Worm (Caenorhabditis elegans) whole organism, young adult: ENCODE data around the gene F45E4.6.

Source experiments
- F10E7.11 ChIP-seq: sonication (generic microtip); optimal IDR thresholded peaks from 2 replicates; lab custom pipeline; 2017; ENCODE audit warnings: mild to moderate bottlenecking, missing genetic modification characterization, moderate library complexity, missing compliant biosample characterization
- F23B12.7 ChIP-seq: sonication (generic microtip); optimal IDR thresholded peaks from 2 replicates; lab custom pipeline; 2017; ENCODE audit warnings: missing genetic modification characterization, mild to moderate bottlenecking, missing compliant biosample characterization, antibody characterized with exemption, moderate library complexity; ENCODE audit not compliant: insufficient read depth
- F49E8.2 ChIP-seq: sonication (generic microtip); optimal IDR thresholded peaks from 3 replicates; lab custom pipeline; 2017; ENCODE audit warnings: missing genetic modification characterization, mild to moderate bottlenecking, missing compliant biosample characterization, antibody characterized with exemption, moderate library complexity; ENCODE audit not compliant: insufficient read depth
- F55B11.4 ChIP-seq: sonication (generic microtip); optimal IDR thresholded peaks from 2 replicates; lab custom pipeline; 2016; ENCODE audit warnings: missing compliant biosample characterization, missing genetic modification characterization, borderline replicate concordance; ENCODE audit not compliant: insufficient read depth
- K11D2.4 ChIP-seq: fragments of 200-800 bp; sonication (Bioruptor generic); IDR thresholded peaks from 2 replicates; pipeline ENCODE4 v1.3.6; 2022; ENCODE audit warnings: missing genetic modification reagents, missing genetic modification characterization, missing compliant biosample characterization
- T26A5.8 ChIP-seq: sonication (generic microtip); optimal IDR thresholded peaks from 2 replicates; lab custom pipeline; 2016; ENCODE audit warnings: missing genetic modification characterization, missing compliant biosample characterization
- ZK185.1 ChIP-seq: sonication (generic microtip); optimal IDR thresholded peaks from 2 replicates; lab custom pipeline; 2016; ENCODE audit warnings: mild to moderate bottlenecking, missing genetic modification characterization, missing compliant biosample characterization; ENCODE audit not compliant: poor library complexity, severe bottlenecking
- atf-7 ChIP-seq: sonication (generic microtip); optimal IDR thresholded peaks from 2 replicates; lab custom pipeline; 2017; ENCODE audit warnings: mild to moderate bottlenecking, missing genetic modification characterization, missing compliant biosample characterization
- bed-2 ChIP-seq: fragments of 200-800 bp; sonication (Bioruptor generic); IDR thresholded peaks from 2 replicates; pipeline ENCODE4 v1.3.6; 2022; ENCODE audit warnings: missing genetic modification reagents, missing genetic modification characterization, missing compliant biosample characterization
- cebp-1 ChIP-seq, 2 experiments: fragments of 200-800 bp in 1 of 2; sonication (Bioruptor generic) in 1 of 2; sonication (generic microtip) in 1 of 2; IDR thresholded peaks in 1 of 2; optimal IDR thresholded peaks in 1 of 2; 2 replicates each; pipeline versions ENCODE4 v1.3.6 to Lab custom; 2017 to 2022; ENCODE audit warnings: missing compliant biosample characterization in 2 of 2, missing genetic modification characterization in 2 of 2, mild to moderate bottlenecking in 1 of 2, missing genetic modification reagents in 1 of 2, moderate library complexity in 1 of 2
- dpff-1 ChIP-seq: sonication (generic microtip); optimal IDR thresholded peaks from 2 replicates; lab custom pipeline; 2017; ENCODE audit warnings: mild to moderate bottlenecking, missing genetic modification characterization, missing compliant biosample characterization
- efl-1 ChIP-seq: fragments of 150-350 bp; optimal IDR thresholded peaks from 2 replicates; lab custom pipeline; 2014; ENCODE audit warnings: missing biosample characterization, missing genetic modification reagents, missing genetic modification characterization
- egrh-3 ChIP-seq: fragments of 200-800 bp; sonication (Bioruptor generic); IDR thresholded peaks from 2 replicates; pipeline ENCODE4 v1.3.6; 2022; ENCODE audit warnings: missing genetic modification reagents, missing genetic modification characterization, missing compliant biosample characterization
- ekl-4 ChIP-seq: fragments of 200-800 bp; sonication (Bioruptor generic); IDR thresholded peaks from 2 replicates; pipeline ENCODE4 v1.3.6; 2022; ENCODE audit warnings: missing genetic modification reagents, missing genetic modification characterization, missing compliant biosample characterization
- hmg-1.2 ChIP-seq: fragments of 200-800 bp; sonication (Bioruptor generic); IDR thresholded peaks from 2 replicates; pipeline ENCODE4 v1.3.6; 2022; ENCODE audit warnings: missing genetic modification reagents, missing genetic modification characterization, missing compliant biosample characterization
- lag-1 ChIP-seq: fragments of 200-800 bp; sonication (Bioruptor generic); IDR thresholded peaks from 2 replicates; pipeline ENCODE4 v1.3.6; 2022; ENCODE audit warnings: missing genetic modification reagents, missing genetic modification characterization, missing compliant biosample characterization
- let-526 ChIP-seq: fragments of 200-800 bp; sonication (Bioruptor generic); IDR thresholded peaks from 2 replicates; pipeline ENCODE4 v1.3.6; 2022; ENCODE audit warnings: missing genetic modification reagents, missing genetic modification characterization, missing compliant biosample characterization
- let-607 ChIP-seq, 2 experiments: fragments of 200-800 bp in 1 of 2; sonication (Bioruptor generic) in 1 of 2; sonication (generic microtip) in 1 of 2; optimal IDR thresholded peaks; 2 replicates each; lab custom pipeline; 2016 to 2018; ENCODE audit warnings: mild to moderate bottlenecking in 2 of 2, missing compliant biosample characterization in 2 of 2, missing genetic modification characterization in 2 of 2, moderate library complexity in 2 of 2, missing genotype in 1 of 2
- lin-35 ChIP-seq, 3 experiments: fragments of 150-350 bp in 2 of 3; sonication (generic microtip) in 1 of 3; optimal IDR thresholded peaks; 2 replicates each; lab custom pipeline; 2014 to 2018; ENCODE audit warnings: missing biosample characterization in 3 of 3, missing genetic modification characterization in 3 of 3, missing genetic modification reagents in 3 of 3
- madf-3 ChIP-seq: fragments of 200-800 bp; sonication (Bioruptor generic); IDR thresholded peaks from 2 replicates; pipeline ENCODE4 v1.3.6; 2022; ENCODE audit warnings: missing genetic modification reagents, missing genetic modification characterization, missing compliant biosample characterization
- madf-8 ChIP-seq: fragments of 200-800 bp; sonication (Bioruptor generic); conservative IDR thresholded peaks from 2 replicates; pipeline ENCODE4 v1.3.6; 2022; ENCODE audit warnings: missing genetic modification reagents, missing genetic modification characterization, missing compliant biosample characterization
- nhr-179 ChIP-seq: sonication (generic microtip); optimal IDR thresholded peaks from 2 replicates; lab custom pipeline; 2016; ENCODE audit warnings: mild to moderate bottlenecking, missing genetic modification characterization, missing compliant biosample characterization
- nhr-80 ChIP-seq: sonication (generic microtip); optimal IDR thresholded peaks from 2 replicates; lab custom pipeline; 2016; ENCODE audit warnings: missing genetic modification characterization, missing compliant biosample characterization
- pha-4 ChIP-seq: fragments of 150-350 bp; sonication (generic microtip); optimal IDR thresholded peaks from 2 replicates; lab custom pipeline; 2014; ENCODE audit warnings: missing biosample characterization, missing genetic modification reagents, missing genetic modification characterization
- rec-8 ChIP-seq, 2 experiments: sonication (generic microtip); optimal IDR thresholded peaks; 2 replicates each; lab custom pipeline; 2016; ENCODE audit warnings: mild to moderate bottlenecking in 2 of 2, missing genetic modification characterization in 2 of 2, missing genetic modification reagents in 2 of 2, missing genotype in 2 of 2, missing biosample characterization in 1 of 2, missing compliant biosample characterization in 1 of 2, moderate library complexity in 1 of 2
- rpc-1 ChIP-seq, 2 experiments: fragments of 150-350 bp in 1 of 2; sonication (generic microtip) in 1 of 2; optimal IDR thresholded peaks; 2 replicates each; lab custom pipeline; 2014 to 2018; ENCODE audit warnings: missing biosample characterization in 1 of 2, missing genetic modification characterization in 1 of 2, missing genetic modification reagents in 1 of 2, missing genotype in 1 of 2
- sdz-38 ChIP-seq: sonication (generic microtip); optimal IDR thresholded peaks from 2 replicates; lab custom pipeline; 2016; ENCODE audit warnings: missing genotype, missing genetic modification characterization, missing compliant biosample characterization
- snpc-1.1 ChIP-seq: sonication (generic microtip); optimal IDR thresholded peaks from 2 replicates; lab custom pipeline; 2017; ENCODE audit warnings: missing genetic modification characterization, mild to moderate bottlenecking, missing compliant biosample characterization, antibody characterized with exemption, moderate library complexity, missing genotype, missing genetic modification reagents; ENCODE audit not compliant: insufficient read depth
- snpc-4 ChIP-seq, 5 experiments: fragments of 150-350 bp in 1 of 5; sonication (generic microtip) in 4 of 5; optimal IDR thresholded peaks; 2 replicates each; lab custom pipeline; 2014 to 2018; ENCODE audit warnings: missing genetic modification characterization in 5 of 5, missing biosample characterization in 3 of 5, antibody characterized with exemption in 2 of 5, mild to moderate bottlenecking in 2 of 5, missing compliant biosample characterization in 2 of 5, missing genotype in 2 of 5, moderate library complexity in 2 of 5, missing genetic modification reagents in 1 of 5
- tbp1 ChIP-seq: fragments of 200-800 bp; sonication (Bioruptor generic); optimal IDR thresholded peaks from 2 replicates; lab custom pipeline; 2018; ENCODE audit warnings: mild to moderate bottlenecking, missing genetic modification characterization, missing compliant biosample characterization
- ztf-22 ChIP-seq: fragments of 200-800 bp; sonication (Bioruptor generic); optimal IDR thresholded peaks from 2 replicates; lab custom pipeline; 2018; ENCODE audit warnings: mild to moderate bottlenecking, missing genetic modification characterization, moderate library complexity, missing compliant biosample characterization
- ztf-3 ChIP-seq: fragments of 200-800 bp; sonication (Bioruptor generic); optimal IDR thresholded peaks from 2 replicates; lab custom pipeline; 2018; ENCODE audit warnings: mild to moderate bottlenecking, missing genetic modification characterization, missing compliant biosample characterization
- ztf-6 ChIP-seq: fragments of 200-800 bp; sonication (Bioruptor generic); IDR thresholded peaks from 2 replicates; pipeline ENCODE4 v1.3.6; 2022; ENCODE audit warnings: missing genetic modification reagents, missing genetic modification characterization, missing compliant biosample characterization

F45E4.6 gene

ce11 chrIV:7654212-7654778 is 21.9 kb upstream of the F45E4.6 start, which contains the start of gene nrde-4 (continued):
- peak; percentile 31; the same call in 1 of the 2 replicates for TF ChIP-seq hmg-1.2 (GFP tag; lab: Robert Waterston, UW)
- TF ChIP-seq ZK185.1 (tag; lab: Kevin White, UChicago), result peak; percentile 34
- TF ChIP-seq snpc-4 (GFP tag; optimal IDR thresholded peaks at IDR 0.05; lab: Kevin White, UChicago), result no peak
- peak in 3 of 4 experiments; percentile 15 to 56 (median 52) for TF ChIP-seq snpc-4 (tag; optimal IDR thresholded peaks at IDR 0.05; lab: Kevin White, UChicago)
- no peak for TF ChIP-seq cebp-1 (GFP tag; IDR thresholded peaks at IDR 0.05; lab: Robert Waterston, UW)
- TF ChIP-seq cebp-1 (tag; optimal IDR thresholded peaks at IDR 0.05; lab: Kevin White, UChicago), result peak; percentile 54

ce11 chrIV:7653198-7653597 is 20.9 kb upstream of the F45E4.6 start:
- TF ChIP-seq ztf-6 (GFP tag; lab: Robert Waterston, UW), result no peak
- peak; percentile 28 for TF ChIP-seq nhr-80 (tag; lab: Kevin White, UChicago)

DNA sequence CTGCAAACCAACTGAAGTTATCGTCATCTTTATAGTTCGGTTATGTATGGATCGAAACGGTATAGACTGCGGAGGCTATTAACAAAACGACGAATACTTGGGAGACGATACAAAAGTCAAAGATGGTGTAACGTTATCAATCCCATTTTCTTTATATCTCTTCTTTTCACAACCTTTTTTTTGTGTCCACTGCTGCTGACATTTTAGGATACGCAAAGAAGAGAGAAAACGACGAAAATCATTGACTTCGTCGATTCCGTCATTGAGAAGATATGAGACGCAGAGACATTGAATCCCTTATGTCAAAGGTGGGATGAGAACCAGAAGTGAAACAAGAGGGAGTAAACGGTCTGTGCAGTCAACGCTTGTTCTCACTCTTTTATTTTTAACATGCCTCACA is 18.8 kb upstream of the F45E4.6 start, which contains the start of gene cima-1:
TSS of gene cima-1 (plus strand) at position 340 of the 400 bp plus-strand sequence.
- TF ChIP-seq lin-35 (GFP tag; optimal IDR thresholded peaks at IDR 0.05; lab: Kevin White, UChicago) (no peak), bed-2 (no peak), rpc-1 (optimal IDR thresholded peaks at IDR 0.05; lab: Kevin White, UChicago) (no peak), rpc-1 (tag; optimal IDR thresholded peaks at IDR 0.05; lab: Kevin White, UChicago) (no peak), hmg-1.2 (GFP tag; lab: Robert Waterston, UW) (no peak), ztf-22 (GFP tag; lab: Kevin White, UChicago) (no peak), F23B12.7 (tag; lab: Kevin White, UChicago) (no peak), tbp1 (GFP tag; lab: Kevin White, UChicago) (no peak), egrh-3 (GFP tag; lab: Robert Waterston, UW) (no peak), nhr-179 (tag; lab: Kevin White, UChicago) (no peak), F55B11.4 (tag; lab: Kevin White, UChicago) (no peak), efl-1 (no peak), rec-8 (tag; optimal IDR thresholded peaks at IDR 0.05; lab: Kevin White, UChicago) (no peak)

- no peak for TF ChIP-seq madf-8 (GFP tag; lab: Robert Waterston, UW)
- no peak for TF ChIP-seq lag-1
- TF ChIP-seq sdz-38 (tag; lab: Kevin White, UChicago), result no peak
- TF ChIP-seq ekl-4 (GFP tag; lab: Robert Waterston, UW), result no peak
- TF ChIP-seq ztf-3, result no peak
- no peak for TF ChIP-seq F23B12.7 (tag; lab: Kevin White, UChicago)
- TF ChIP-seq F10E7.11, result no peak
- TF ChIP-seq pha-4, result no peak
- TF ChIP-seq let-526, result no peak
- no peak for TF ChIP-seq snpc-1.1 (tag; lab: Kevin White, UChicago)
- no peak for TF ChIP-seq madf-3
- no peak for TF ChIP-seq let-607 (tag; optimal IDR thresholded peaks at IDR 0.05; lab: Kevin White, UChicago)
- TF ChIP-seq, all 124 proteins: peak for 0
Observed at ce11 chrIV:7650433-7650832, 18.1 kb upstream of the F45E4.6 start.

- no peak for TF ChIP-seq efl-1
- TF ChIP-seq atf-7 (tag; lab: Kevin White, UChicago), result no peak
- no peak for TF ChIP-seq K11D2.4 (GFP tag; lab: Robert Waterston, UW)
- no peak for TF ChIP-seq T26A5.8
- no peak for TF ChIP-seq F49E8.2 (tag; lab: Kevin White, UChicago)
- no peak for TF ChIP-seq dpff-1 (tag; lab: Kevin White, UChicago)
Observed at ce11 chrIV:7646861-7647260, 14.5 kb upstream of the F45E4.6 start.
